Fruit fly (Drosophila melanogaster) whole organism, wandering third instar larva: ENCODE results near the gene Mes2.

Experiments
- Hr78 ChIP-seq: fragments of >200 bp; optimal IDR thresholded peaks from 2 replicates; lab custom pipeline; 2017; ENCODE audit warnings: missing biosample characterization, missing genetic modification characterization
- N ChIP-seq: fragments of >200 bp; optimal IDR thresholded peaks from 2 replicates; lab custom pipeline; 2018; ENCODE audit warnings: missing biosample characterization, missing external identifiers, missing genetic modification characterization
- dsf ChIP-seq: sonication (Bioruptor generic); optimal IDR thresholded peaks from 2 replicates; lab custom pipeline; 2016; ENCODE audit warnings: missing biosample characterization, missing genetic modification characterization, borderline replicate concordance
- jim ChIP-seq: fragments of 175-275, 200-325 bp; sonication (Bioruptor generic); optimal IDR thresholded peaks from 2 replicates; lab custom pipeline; 2016; ENCODE audit warnings: missing biosample characterization, mild to moderate bottlenecking, missing genetic modification characterization
- pan ChIP-seq: fragments of >200 bp; optimal IDR thresholded peaks from 2 replicates; lab custom pipeline; 2017

dm6 chr3L:22987342-22987741, 41.9 kb downstream of the Mes2 start, which contains the start of gene CG32457:
- TF ChIP-seq dsf, result no peak
- TF ChIP-seq pan (lab: Kevin White, UChicago), result no peak
- TF ChIP-seq N (GFP tag; lab: Kevin White, UChicago), result no peak
- no peak for TF ChIP-seq Hr78 (GFP tag; lab: Kevin White, UChicago)
- TF ChIP-seq jim, result no peak
